Fruit fly (Drosophila melanogaster): ENCODE results near the gene CG14864.

CG14864 gene

dm6 chr3R:15265406-15266040, 2.8 kb downstream of the CG14864 start, which contains the start of gene ATPsynO (continued):
- no peak for TF ChIP-seq CG3407 (GFP tag; optimal IDR thresholded peaks at IDR 0.05)
- TF ChIP-seq row (GFP tag; IDR thresholded peaks at IDR 0.05) = peak; percentile 78
- TF ChIP-seq CG18011 (GFP tag; optimal IDR thresholded peaks at IDR 0.05) = no peak
- TF ChIP-seq Ets97D (GFP tag; optimal IDR thresholded peaks at IDR 0.05) = peak; percentile 67
- no peak for TF ChIP-seq lola (GFP tag; optimal IDR thresholded peaks at IDR 0.05)
- peak; percentile 93 for TF ChIP-seq MESR4 (GFP tag; optimal IDR thresholded peaks at IDR 0.05)
- TF ChIP-seq Optix (GFP tag; IDR thresholded peaks at IDR 0.05) = no peak
- peak; percentile 18 for TF ChIP-seq CG8924 (tag; optimal IDR thresholded peaks at IDR 0.05)
- TF ChIP-seq seq (GFP tag; IDR thresholded peaks at IDR 0.05) = no peak
- TF ChIP-seq sob (GFP tag; IDR thresholded peaks at IDR 0.05) = no peak
- TF ChIP-seq CG3163 (GFP tag; optimal IDR thresholded peaks at IDR 0.05) = no peak
- TF ChIP-seq eve (GFP tag; optimal IDR thresholded peaks at IDR 0.05) = no peak
- no peak for TF ChIP-seq aop (GFP tag; IDR thresholded peaks at IDR 0.05)
- TF ChIP-seq Oaz (GFP tag; IDR thresholded peaks at IDR 0.05) = no peak
- TF ChIP-seq CG7271 (tag; optimal IDR thresholded peaks at IDR 0.05) = peak; percentile 12
- no peak for TF ChIP-seq Bteb2 (GFP tag; optimal IDR thresholded peaks at IDR 0.05)
- peak; percentile 17 for TF ChIP-seq nerfin-1 (tag; optimal IDR thresholded peaks at IDR 0.05)
- TF ChIP-seq maf-S (GFP tag; optimal IDR thresholded peaks at IDR 0.05) = no peak
- no peak for TF ChIP-seq cad (GFP tag; optimal IDR thresholded peaks at IDR 0.05)
- TF ChIP-seq Ssrp (tag; optimal IDR thresholded peaks at IDR 0.05) = no peak
- TF ChIP-seq CG17912 (GFP tag; optimal IDR thresholded peaks at IDR 0.05) = peak; percentile 72
- TF ChIP-seq bigmax (GFP tag; optimal IDR thresholded peaks at IDR 0.05) = peak; percentile 86
- no peak for TF ChIP-seq odd (GFP tag; optimal IDR thresholded peaks at IDR 0.05)
- TF ChIP-seq Nf-YA (GFP tag; IDR thresholded peaks at IDR 0.05) = no peak
- TF ChIP-seq CoRest (tag; optimal IDR thresholded peaks at IDR 0.05) = no peak
- peak; percentile 26 for TF ChIP-seq CG13296 (GFP tag; optimal IDR thresholded peaks at IDR 0.05)
- no peak for TF ChIP-seq GATAe (GFP tag; conservative IDR thresholded peaks at IDR 0.05)
- TF ChIP-seq CG8281 (tag; optimal IDR thresholded peaks at IDR 0.05) = no peak
- peak; percentile 35 for TF ChIP-seq CG33213 (GFP tag; optimal IDR thresholded peaks at IDR 0.05)
- TF ChIP-seq Sin3A (optimal IDR thresholded peaks at IDR 0.05) = peak; percentile 23
- TF ChIP-seq disco-r (GFP tag; optimal IDR thresholded peaks at IDR 0.05) = no peak
- no peak for TF ChIP-seq wek (GFP tag; optimal IDR thresholded peaks at IDR 0.05)
- peak; percentile 62 for TF ChIP-seq CG12659 (GFP tag; optimal IDR thresholded peaks at IDR 0.05)
- no peak for TF ChIP-seq ewg (GFP tag; optimal IDR thresholded peaks at IDR 0.05)
- peak; percentile 79 for TF ChIP-seq CG1603 (tag; optimal IDR thresholded peaks at IDR 0.05)
- no peak for TF ChIP-seq CG6791 (GFP tag; IDR thresholded peaks at IDR 0.05; ENCODE audit: partially characterized antibody)
- 0 out of 4 replicates have a peak, but pooled peaks have one; percentile 29 for TF ChIP-seq Dll (GFP tag; IDR thresholded peaks at IDR 0.05; ENCODE audit: partially characterized antibody)
- TF ChIP-seq Chrac-16 (GFP tag; optimal IDR thresholded peaks at IDR 0.05) = no peak
- no peak for TF ChIP-seq Hr3 (GFP tag; optimal IDR thresholded peaks at IDR 0.05)
- TF ChIP-seq her (GFP tag; optimal IDR thresholded peaks at IDR 0.05) = no peak
- no peak for TF ChIP-seq shn (GFP tag; optimal IDR thresholded peaks at IDR 0.05)
- no peak for TF ChIP-seq sim (GFP tag; IDR thresholded peaks at IDR 0.05)
- TF ChIP-seq CrebB (tag; optimal IDR thresholded peaks at IDR 0.05) = peak; percentile 11
- TF ChIP-seq slp2 (GFP tag; optimal IDR thresholded peaks at IDR 0.05) = no peak
- TF ChIP-seq CG2199 (GFP tag; IDR thresholded peaks at IDR 0.05) = no peak
- no peak for TF ChIP-seq ttk (GFP tag; IDR thresholded peaks at IDR 0.05)
- peak; percentile 86 for TF ChIP-seq Sry-β (GFP tag; optimal IDR thresholded peaks at IDR 0.05)
- TF ChIP-seq CG11723 (GFP tag; optimal IDR thresholded peaks at IDR 0.05) = no peak
- no peak for TF ChIP-seq Hr39 (optimal IDR thresholded peaks at IDR 0.05)
- TF ChIP-seq CG2889 (GFP tag; IDR thresholded peaks at IDR 0.05) = no peak
- no peak for TF ChIP-seq sd (tag; optimal IDR thresholded peaks at IDR 0.05)

Measured in whole organism, embryonic.